Fruit fly (Drosophila melanogaster): Measurements from ENCODE around the gene CG10588.

The CG10588 gene

DNA sequence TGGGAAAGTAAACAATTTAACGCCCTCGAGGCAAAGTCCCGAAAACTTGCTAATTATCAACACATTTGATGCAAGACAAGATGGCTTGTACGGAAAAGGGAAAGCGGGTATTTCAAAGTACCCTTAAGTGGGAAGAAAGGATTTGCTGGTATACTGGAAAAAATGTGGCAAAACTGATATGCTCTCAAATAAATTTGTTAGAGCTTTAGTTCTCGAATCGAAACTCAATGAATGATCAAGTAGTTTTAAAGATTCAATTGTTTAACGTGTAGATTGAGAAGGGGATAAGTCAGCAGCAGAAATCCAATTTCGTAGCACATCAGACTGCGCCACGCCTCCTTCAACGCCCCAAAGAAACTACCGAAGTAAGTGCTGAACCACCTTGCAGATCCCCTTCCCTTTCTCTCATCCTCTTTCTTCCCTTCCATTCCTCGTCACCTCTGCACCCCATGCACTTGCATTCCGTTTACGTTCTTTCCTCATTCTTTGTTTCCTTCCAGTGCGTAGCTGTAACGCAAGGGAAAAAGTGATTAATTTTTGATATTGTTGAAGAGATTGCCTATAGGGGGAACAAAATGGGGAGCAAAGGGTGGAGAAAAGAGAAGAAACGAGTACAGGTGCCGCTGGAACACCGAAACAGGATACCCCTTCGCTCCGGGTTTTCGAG, 39.6 kb upstream of the CG10588 start:
- TF ChIP-seq Ets65A (GFP tag) (peak; percentile 38), zfh2 (GFP tag; optimal IDR thresholded peaks at IDR 0.05) (no peak)

DNA sequence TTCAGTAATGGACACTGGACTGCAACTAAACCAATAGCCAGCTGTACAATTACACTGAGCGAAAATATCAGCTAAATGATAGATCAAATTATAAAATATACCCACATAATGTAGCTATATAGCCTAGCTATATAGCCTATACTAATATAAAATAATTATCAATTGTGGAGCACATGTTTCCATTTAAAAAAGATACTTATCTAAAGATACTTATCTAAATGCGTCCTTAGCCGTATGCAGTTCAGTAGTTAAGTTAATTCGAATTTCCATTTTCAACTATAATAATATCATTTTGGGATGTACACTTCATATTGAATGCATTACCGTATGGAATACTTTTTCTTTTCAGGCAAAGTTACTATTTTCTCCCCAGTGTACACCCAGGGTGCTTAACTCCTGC, 37.8 kb upstream of the CG10588 start:
- peak; percentile 32 for TF ChIP-seq Sox100B (GFP tag; optimal IDR thresholded peaks at IDR 0.05)
- TF ChIP-seq CG10366 (GFP tag; IDR thresholded peaks at IDR 0.05): no peak
- TF ChIP-seq CG9876 (GFP tag; optimal IDR thresholded peaks at IDR 0.05): no peak
- no peak for TF ChIP-seq CG11093 (GFP tag; IDR thresholded peaks at IDR 0.05)
- no peak for TF ChIP-seq tin (GFP tag; optimal IDR thresholded peaks at IDR 0.05)
- TF ChIP-seq CG7556 (GFP tag; optimal IDR thresholded peaks at IDR 0.05): peak; percentile 53
- no peak for TF ChIP-seq h (optimal IDR thresholded peaks at IDR 0.05)
- TF ChIP-seq cas (GFP tag; IDR thresholded peaks at IDR 0.05): no peak
- TF ChIP-seq bsh (GFP tag; optimal IDR thresholded peaks at IDR 0.05): peak in 1 of 2 experiments; percentile 23
- TF ChIP-seq CG10321 (GFP tag; IDR thresholded peaks at IDR 0.05): no peak
- no peak for TF ChIP-seq CG3995 (GFP tag; optimal IDR thresholded peaks at IDR 0.05)
- no peak for TF ChIP-seq crol (GFP tag; IDR thresholded peaks at IDR 0.05)
- TF ChIP-seq CG6254 (GFP tag; optimal IDR thresholded peaks at IDR 0.05): peak; percentile 9
- TF ChIP-seq kni (GFP tag; optimal IDR thresholded peaks at IDR 0.05): no peak
- TF ChIP-seq row (GFP tag; IDR thresholded peaks at IDR 0.05): peak; percentile 30; the same call in 2 of the 3 replicates
- TF ChIP-seq lilli (GFP tag; optimal IDR thresholded peaks at IDR 0.05): no peak
- TF ChIP-seq CG32767 (GFP tag; IDR thresholded peaks at IDR 0.05): no peak
- TF ChIP-seq CG12236 (GFP tag; optimal IDR thresholded peaks at IDR 0.05): no peak
- peak; percentile 33 for TF ChIP-seq CG7839 (tag; optimal IDR thresholded peaks at IDR 0.05)
- peak; percentile 13 for TF ChIP-seq CG17829 (tag; optimal IDR thresholded peaks at IDR 0.05)
- TF ChIP-seq trem (tag; optimal IDR thresholded peaks at IDR 0.05): peak; percentile 6
- TF ChIP-seq nmo (GFP tag; optimal IDR thresholded peaks at IDR 0.05): peak; percentile 46
- TF ChIP-seq CG17568 (GFP tag; optimal IDR thresholded peaks at IDR 0.05): no peak
- TF ChIP-seq CG4820 (GFP tag; optimal IDR thresholded peaks at IDR 0.05): no peak
- TF ChIP-seq gcm2 (GFP tag; optimal IDR thresholded peaks at IDR 0.05): no peak
- no peak for TF ChIP-seq Fer3 (tag; optimal IDR thresholded peaks at IDR 0.05)
- TF ChIP-seq NK7.1 (GFP tag; optimal IDR thresholded peaks at IDR 0.05): no peak
- TF ChIP-seq Dip3 (GFP tag; optimal IDR thresholded peaks at IDR 0.05): no peak
- TF ChIP-seq CG10979 (tag; optimal IDR thresholded peaks at IDR 0.05): peak; percentile 57
- no peak for TF ChIP-seq twi (tag; optimal IDR thresholded peaks at IDR 0.05)
- no peak for TF ChIP-seq Ada2b (GFP tag; IDR thresholded peaks at IDR 0.05)
- no peak for TF ChIP-seq tll (GFP tag; optimal IDR thresholded peaks at IDR 0.05)
- TF ChIP-seq CG11504 (tag; optimal IDR thresholded peaks at IDR 0.05): peak; percentile 46
- TF ChIP-seq Bteb2 (GFP tag; optimal IDR thresholded peaks at IDR 0.05): no peak
- peak; percentile 1 for TF ChIP-seq Hr3 (GFP tag; optimal IDR thresholded peaks at IDR 0.05)
- no peak for TF ChIP-seq B-H1 (GFP tag; IDR thresholded peaks at IDR 0.05)
- no peak for TF ChIP-seq vfl (GFP tag; optimal IDR thresholded peaks at IDR 0.05)
- peak; percentile 11 for TF ChIP-seq CG30403 (GFP tag; optimal IDR thresholded peaks at IDR 0.05)
- peak; percentile 31 for TF ChIP-seq CG15696 (tag; optimal IDR thresholded peaks at IDR 0.05)
- TF ChIP-seq cato (GFP tag; optimal IDR thresholded peaks at IDR 0.05; ENCODE audit: borderline replicate concordance): no peak
- TF ChIP-seq CG7963 (GFP tag; IDR thresholded peaks at IDR 0.05; ENCODE audit: partially characterized antibody): no peak
- TF ChIP-seq CG10462 (GFP tag; optimal IDR thresholded peaks at IDR 0.05): no peak
- peak; percentile 4 for TF ChIP-seq Blimp-1 (GFP tag; optimal IDR thresholded peaks at IDR 0.05)
- TF ChIP-seq dmrt11E (tag; optimal IDR thresholded peaks at IDR 0.05): peak; percentile 54
- TF ChIP-seq esg (GFP tag; conservative IDR thresholded peaks at IDR 0.05): no peak
- peak; percentile 8 for TF ChIP-seq CG10209 (GFP tag; optimal IDR thresholded peaks at IDR 0.05)
- peak; percentile 19 for TF ChIP-seq gsb-n (tag; optimal IDR thresholded peaks at IDR 0.05)

All from whole organism, embryonic.